Fruit fly (Drosophila melanogaster): Measurements from ENCODE around the gene CG2924.

CG2924 gene

DNA sequence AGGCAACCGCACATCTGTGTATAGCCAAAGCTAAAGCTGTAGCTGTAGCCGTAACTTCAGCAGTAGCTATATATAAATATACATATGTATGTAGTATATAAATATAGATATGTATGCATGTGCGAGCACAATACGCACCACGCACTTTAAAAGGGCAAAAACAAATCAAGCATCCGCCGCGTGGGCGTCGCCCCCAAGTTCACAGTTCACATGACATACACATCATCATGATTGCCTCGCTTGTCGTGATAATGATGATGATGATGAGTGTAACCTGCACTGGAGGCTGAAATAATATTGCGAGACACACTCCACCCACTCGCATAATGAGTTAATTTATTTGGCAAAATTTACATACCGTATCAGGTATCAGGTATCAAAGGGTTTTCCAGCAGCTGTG is 20.5 kb upstream of the CG2924 start:
- TF ChIP-seq CG34367 (tag; optimal IDR thresholded peaks at IDR 0.05): no peak
- no peak for TF ChIP-seq Ets98B (GFP tag; IDR thresholded peaks at IDR 0.05)
- TF ChIP-seq CG15710 (tag; optimal IDR thresholded peaks at IDR 0.05): no peak
- no peak for TF ChIP-seq gl (tag; optimal IDR thresholded peaks at IDR 0.05)
- TF ChIP-seq CG12605 (GFP tag; IDR thresholded peaks at IDR 0.05): no peak
- no peak for TF ChIP-seq CG8301 (tag; optimal IDR thresholded peaks at IDR 0.05)

dm6 chrX:2289134-2289533 is 18.6 kb upstream of the CG2924 start:
- TF ChIP-seq CG15710 (tag; optimal IDR thresholded peaks at IDR 0.05) (peak; percentile 90), fd96Ca (GFP tag; IDR thresholded peaks at IDR 0.05) (peak; percentile 94), D1 (tag; optimal IDR thresholded peaks at IDR 0.05) (peak; percentile 48), CG12605 (GFP tag; IDR thresholded peaks at IDR 0.05) (peak; percentile 96), CG10348 (GFP tag; IDR thresholded peaks at IDR 0.05) (no peak), Ets98B (GFP tag; IDR thresholded peaks at IDR 0.05) (peak; percentile 91), Pif1A (GFP tag; optimal IDR thresholded peaks at IDR 0.05) (peak; percentile 91), Pif1B (GFP tag; optimal IDR thresholded peaks at IDR 0.05) (peak; percentile 83), CG34367 (tag; optimal IDR thresholded peaks at IDR 0.05) (peak; percentile 92), EcR (GFP tag; optimal IDR thresholded peaks at IDR 0.05) (peak; percentile 91), CG9948 (tag; optimal IDR thresholded peaks at IDR 0.05) (peak; percentile 83), CG32121 (GFP tag; IDR thresholded peaks at IDR 0.05) (peak; percentile 93), CG8301 (tag; optimal IDR thresholded peaks at IDR 0.05) (peak; percentile 82), CG8159 (tag; optimal IDR thresholded peaks at IDR 0.05) (peak; percentile 83), CG17806 (tag; optimal IDR thresholded peaks at IDR 0.05) (peak; percentile 83), Snoo (tag; optimal IDR thresholded peaks at IDR 0.05) (peak; percentile 42), gl (tag; optimal IDR thresholded peaks at IDR 0.05) (peak; percentile 95), CG14655 (GFP tag; optimal IDR thresholded peaks at IDR 0.05) (peak; percentile 88), CG4496 (GFP tag; IDR thresholded peaks at IDR 0.05) (peak; percentile 95), CG13204 (GFP tag; optimal IDR thresholded peaks at IDR 0.05) (peak; percentile 97), rn (GFP tag; IDR thresholded peaks at IDR 0.05) (peak; percentile 82)

dm6 chrX:2288327-2288726 is 17.8 kb upstream of the CG2924 start:
- TF ChIP-seq CG32121 (GFP tag; IDR thresholded peaks at IDR 0.05) (0 out of 2 replicates have a peak, but pooled peaks have one; percentile 25), D1 (tag; optimal IDR thresholded peaks at IDR 0.05) (no peak), CG12605 (GFP tag; IDR thresholded peaks at IDR 0.05) (0 out of 2 replicates have a peak, but pooled peaks have one; percentile 12), CG15710 (tag; optimal IDR thresholded peaks at IDR 0.05) (no peak), Pif1B (GFP tag; optimal IDR thresholded peaks at IDR 0.05) (no peak), CG4496 (GFP tag; IDR thresholded peaks at IDR 0.05) (no peak; the same call in 2 of the 3 replicates), EcR (GFP tag; optimal IDR thresholded peaks at IDR 0.05) (no peak), CG13204 (GFP tag; optimal IDR thresholded peaks at IDR 0.05) (no peak), CG17806 (tag; optimal IDR thresholded peaks at IDR 0.05) (no peak)

DNA sequence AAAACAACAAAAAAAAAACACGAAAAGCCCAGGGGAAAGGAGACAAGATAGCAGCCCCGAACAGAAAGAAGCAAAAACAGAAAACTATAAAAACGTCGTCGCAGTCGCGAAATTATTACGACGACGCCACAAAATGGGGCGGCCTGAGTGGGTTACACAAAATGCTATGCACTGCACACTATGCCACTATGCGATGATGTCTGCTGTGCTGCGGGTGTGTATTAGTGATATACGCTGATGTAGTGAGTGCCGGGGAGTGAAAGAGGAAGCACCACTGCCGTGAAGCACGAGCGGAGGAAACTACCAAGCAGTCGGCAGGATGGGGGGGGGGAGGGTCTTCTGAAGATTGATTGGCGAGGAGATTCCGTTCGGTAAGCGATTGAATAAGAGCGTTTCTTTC is 16.4 kb upstream of the CG2924 start:
- TF ChIP-seq CG34367 (tag; optimal IDR thresholded peaks at IDR 0.05) (no peak), CG8301 (tag; optimal IDR thresholded peaks at IDR 0.05) (no peak), D1 (tag; optimal IDR thresholded peaks at IDR 0.05) (no peak), Snoo (tag; optimal IDR thresholded peaks at IDR 0.05) (no peak), CG10348 (GFP tag; IDR thresholded peaks at IDR 0.05) (no peak), rn (GFP tag; IDR thresholded peaks at IDR 0.05) (no peak), CG4496 (GFP tag; IDR thresholded peaks at IDR 0.05) (peak; percentile 61; the same call in 1 of the 3 replicates), gl (tag; optimal IDR thresholded peaks at IDR 0.05) (no peak), CG12605 (GFP tag; IDR thresholded peaks at IDR 0.05) (peak; percentile 38; the same call in 1 of the 2 replicates), CG14655 (GFP tag; optimal IDR thresholded peaks at IDR 0.05) (peak; percentile 6), CG9948 (tag; optimal IDR thresholded peaks at IDR 0.05) (no peak), Ets98B (GFP tag; IDR thresholded peaks at IDR 0.05) (peak; percentile 43; the same call in 1 of the 2 replicates), Pif1A (GFP tag; optimal IDR thresholded peaks at IDR 0.05) (no peak), CG32121 (GFP tag; IDR thresholded peaks at IDR 0.05) (0 out of 2 replicates have a peak, but pooled peaks have one; percentile 30), CG15710 (tag; optimal IDR thresholded peaks at IDR 0.05) (no peak), fd96Ca (GFP tag; IDR thresholded peaks at IDR 0.05) (peak; percentile 47; the same call in 1 of the 3 replicates), CG13204 (GFP tag; optimal IDR thresholded peaks at IDR 0.05) (peak; percentile 54), EcR (GFP tag; optimal IDR thresholded peaks at IDR 0.05) (no peak), CG17806 (tag; optimal IDR thresholded peaks at IDR 0.05) (no peak), CG8159 (tag; optimal IDR thresholded peaks at IDR 0.05) (no peak), Pif1B (GFP tag; optimal IDR thresholded peaks at IDR 0.05) (no peak)

- TF ChIP-seq EcR (GFP tag; optimal IDR thresholded peaks at IDR 0.05) (no peak), Pif1A (GFP tag; optimal IDR thresholded peaks at IDR 0.05) (no peak), CG8301 (tag; optimal IDR thresholded peaks at IDR 0.05) (no peak), CG34367 (tag; optimal IDR thresholded peaks at IDR 0.05) (no peak), fd96Ca (GFP tag; IDR thresholded peaks at IDR 0.05) (0 out of 3 replicates have a peak, but pooled peaks have one; percentile 11), Snoo (tag; optimal IDR thresholded peaks at IDR 0.05) (no peak), CG14655 (GFP tag; optimal IDR thresholded peaks at IDR 0.05) (no peak), rn (GFP tag; IDR thresholded peaks at IDR 0.05) (no peak), CG4496 (GFP tag; IDR thresholded peaks at IDR 0.05) (no peak)
These were observed 15.7 kb upstream of the CG2924 start for dm6 chrX:2286255-2286654.

dm6 chrX:2283470-2283869 is 12.9 kb upstream of the CG2924 start:
- TF ChIP-seq CG14655 (GFP tag; optimal IDR thresholded peaks at IDR 0.05): no peak
- TF ChIP-seq rn (GFP tag; IDR thresholded peaks at IDR 0.05): no peak
- TF ChIP-seq CG12605 (GFP tag; IDR thresholded peaks at IDR 0.05): peak; percentile 41; the same call in 1 of the 2 replicates
- TF ChIP-seq CG8301 (tag; optimal IDR thresholded peaks at IDR 0.05): no peak
- no peak for TF ChIP-seq CG8159 (tag; optimal IDR thresholded peaks at IDR 0.05)
- no peak for TF ChIP-seq CG32121 (GFP tag; IDR thresholded peaks at IDR 0.05)
- no peak for TF ChIP-seq CG17806 (tag; optimal IDR thresholded peaks at IDR 0.05)
- TF ChIP-seq D1 (tag; optimal IDR thresholded peaks at IDR 0.05): no peak
- TF ChIP-seq CG15710 (tag; optimal IDR thresholded peaks at IDR 0.05): peak; percentile 2
